Worm (Caenorhabditis elegans): ENCODE data around the gene C07A12.2.

C07A12.2 gene

DNA sequence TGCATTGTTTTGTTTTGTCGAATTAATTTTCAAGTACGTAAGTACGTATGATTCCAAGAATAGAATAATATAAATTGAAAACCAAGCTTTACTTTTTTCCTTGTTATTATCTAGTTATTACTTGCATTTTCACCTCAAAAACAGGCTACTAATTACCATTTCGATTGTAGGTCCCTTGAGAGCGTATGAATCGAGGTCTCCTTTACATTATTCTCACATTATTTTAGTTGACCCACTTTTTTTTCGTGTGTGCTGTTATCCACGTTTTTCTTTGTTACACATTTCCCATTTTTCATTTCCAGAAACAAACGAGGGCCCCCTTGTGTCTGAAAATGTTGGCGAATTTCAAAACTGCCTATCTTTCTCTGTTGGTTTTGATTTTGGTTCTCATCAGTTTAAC, 17.2 kb downstream of the C07A12.2 start, which contains the start of gene C05E11.6:
Gene C05E11.6 (plus strand): TSS at position 301 of the 400 bp plus-strand sequence.
- no peak for TF ChIP-seq tbx-37 (GFP tag; conservative IDR thresholded peaks at IDR 0.05)
- TF ChIP-seq pes-1 (GFP tag; IDR thresholded peaks at IDR 0.05), result no peak
- TF ChIP-seq tra-4 (tag; optimal IDR thresholded peaks at IDR 0.05), result no peak
- no peak for TF ChIP-seq sea-1 (GFP tag; conservative IDR thresholded peaks at IDR 0.05)
- TF ChIP-seq hnd-1 (tag; optimal IDR thresholded peaks at IDR 0.05), result no peak
- TF ChIP-seq scrt-1 (GFP tag; IDR thresholded peaks at IDR 0.05), result no peak
- no peak for TF ChIP-seq hmg-4 (GFP tag; optimal IDR thresholded peaks at IDR 0.05)
- no peak for TF ChIP-seq aly-1 (tag; optimal IDR thresholded peaks at IDR 0.05)
- TF ChIP-seq flt-1 (GFP tag; IDR thresholded peaks at IDR 0.05), result no peak
- TF ChIP-seq tbx-11 (GFP tag; IDR thresholded peaks at IDR 0.05), result no peak
- no peak for TF ChIP-seq B0310.2 (tag; optimal IDR thresholded peaks at IDR 0.05)
- TF ChIP-seq ceh-13 (GFP tag; optimal IDR thresholded peaks at IDR 0.05), result no peak
- TF ChIP-seq ceh-36 (tag; optimal IDR thresholded peaks at IDR 0.05), result no peak
- TF ChIP-seq ets-7 (tag; optimal IDR thresholded peaks at IDR 0.05), result no peak
- no peak for TF ChIP-seq ama-1 (optimal IDR thresholded peaks at IDR 0.05)
- no peak for TF ChIP-seq hmbx-1 (tag; optimal IDR thresholded peaks at IDR 0.05)
- no peak for TF ChIP-seq F13C5.2 (tag; optimal IDR thresholded peaks at IDR 0.05)

ce11 chrX:4562288-4562687, 17.6 kb downstream of the C07A12.2 start:
- no peak for TF ChIP-seq hnd-1 (tag; optimal IDR thresholded peaks at IDR 0.05)
- TF ChIP-seq B0310.2 (tag; optimal IDR thresholded peaks at IDR 0.05), result no peak
- no peak for TF ChIP-seq tbx-11 (GFP tag; IDR thresholded peaks at IDR 0.05)
- TF ChIP-seq tbx-37 (GFP tag; conservative IDR thresholded peaks at IDR 0.05), result no peak
- no peak for TF ChIP-seq pes-1 (GFP tag; IDR thresholded peaks at IDR 0.05)
- TF ChIP-seq aly-1 (tag; optimal IDR thresholded peaks at IDR 0.05), result no peak
- TF ChIP-seq ceh-36 (tag; optimal IDR thresholded peaks at IDR 0.05), result no peak
- no peak for TF ChIP-seq ceh-13 (GFP tag; optimal IDR thresholded peaks at IDR 0.05)
- TF ChIP-seq ama-1 (optimal IDR thresholded peaks at IDR 0.05), result no peak
- no peak for TF ChIP-seq scrt-1 (GFP tag; IDR thresholded peaks at IDR 0.05)
- no peak for TF ChIP-seq flt-1 (GFP tag; IDR thresholded peaks at IDR 0.05)

- TF ChIP-seq pes-1 (GFP tag; IDR thresholded peaks at IDR 0.05), result no peak
- no peak for TF ChIP-seq F13C5.2 (tag; optimal IDR thresholded peaks at IDR 0.05)
- TF ChIP-seq flt-1 (GFP tag; IDR thresholded peaks at IDR 0.05), result no peak
- TF ChIP-seq hmg-4 (GFP tag; optimal IDR thresholded peaks at IDR 0.05), result no peak
Observed at ce11 chrX:4564717-4565316, 20.2 kb downstream of the C07A12.2 start, which contains the start of gene amt-4. amt-4 (plus strand) TSS chrX:4565302.

- TF ChIP-seq tbx-11 (GFP tag; IDR thresholded peaks at IDR 0.05) (no peak), ets-7 (tag; optimal IDR thresholded peaks at IDR 0.05) (no peak)
Observed at ce11 chrX:4567110-4567509, 22.5 kb downstream of the C07A12.2 start.

- TF ChIP-seq F13C5.2 (tag; optimal IDR thresholded peaks at IDR 0.05) (no peak), hmg-4 (GFP tag; optimal IDR thresholded peaks at IDR 0.05) (no peak), scrt-1 (GFP tag; IDR thresholded peaks at IDR 0.05) (no peak), hmbx-1 (tag; optimal IDR thresholded peaks at IDR 0.05) (no peak), tra-4 (tag; optimal IDR thresholded peaks at IDR 0.05) (no peak), ceh-36 (tag; optimal IDR thresholded peaks at IDR 0.05) (no peak), ceh-13 (GFP tag; optimal IDR thresholded peaks at IDR 0.05) (no peak), ama-1 (optimal IDR thresholded peaks at IDR 0.05) (no peak), sea-1 (GFP tag; conservative IDR thresholded peaks at IDR 0.05) (no peak), tbx-37 (GFP tag; conservative IDR thresholded peaks at IDR 0.05) (no peak), pes-1 (GFP tag; IDR thresholded peaks at IDR 0.05) (no peak), flt-1 (GFP tag; IDR thresholded peaks at IDR 0.05) (no peak), tbx-11 (GFP tag; IDR thresholded peaks at IDR 0.05) (no peak), B0310.2 (tag; optimal IDR thresholded peaks at IDR 0.05) (no peak), ets-7 (tag; optimal IDR thresholded peaks at IDR 0.05) (no peak)
Observed at ce11 chrX:4569276-4569675, 24.6 kb downstream of the C07A12.2 start.

DNA sequence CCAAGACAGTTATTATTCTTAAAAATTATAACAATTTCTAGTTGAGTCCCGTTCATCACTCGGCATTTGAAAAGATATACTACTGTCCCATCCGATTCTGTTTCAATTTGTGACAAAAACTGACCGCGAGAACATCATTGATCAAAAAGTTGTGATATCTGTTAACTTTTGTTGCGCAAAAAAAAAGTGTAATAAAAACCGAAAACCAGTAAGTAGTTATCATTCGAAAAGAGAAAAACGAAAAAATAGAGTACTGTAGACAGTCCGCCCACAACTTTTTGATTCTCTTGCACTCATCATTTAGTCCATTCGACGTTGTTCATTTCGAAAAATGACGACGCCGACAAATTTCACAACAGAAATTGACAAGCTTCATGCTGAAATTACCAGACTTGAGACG, 26.5 kb downstream of the C07A12.2 start, which contains the start of gene amt-1:
Gene amt-1 (plus strand): TSS at position 301 of the 400 bp plus-strand sequence.
- TF ChIP-seq tra-4 (tag; optimal IDR thresholded peaks at IDR 0.05) (no peak), tbx-11 (GFP tag; IDR thresholded peaks at IDR 0.05) (no peak), ama-1 (optimal IDR thresholded peaks at IDR 0.05) (no peak), hmg-4 (GFP tag; optimal IDR thresholded peaks at IDR 0.05) (no peak), B0310.2 (tag; optimal IDR thresholded peaks at IDR 0.05) (no peak), sea-1 (GFP tag; conservative IDR thresholded peaks at IDR 0.05) (no peak), pes-1 (GFP tag; IDR thresholded peaks at IDR 0.05) (no peak), ets-7 (tag; optimal IDR thresholded peaks at IDR 0.05) (no peak), scrt-1 (GFP tag; IDR thresholded peaks at IDR 0.05) (no peak), ceh-13 (GFP tag; optimal IDR thresholded peaks at IDR 0.05) (no peak), ceh-36 (tag; optimal IDR thresholded peaks at IDR 0.05) (no peak), flt-1 (GFP tag; IDR thresholded peaks at IDR 0.05) (no peak), hnd-1 (tag; optimal IDR thresholded peaks at IDR 0.05) (no peak), tbx-37 (GFP tag; conservative IDR thresholded peaks at IDR 0.05) (no peak)

DNA sequence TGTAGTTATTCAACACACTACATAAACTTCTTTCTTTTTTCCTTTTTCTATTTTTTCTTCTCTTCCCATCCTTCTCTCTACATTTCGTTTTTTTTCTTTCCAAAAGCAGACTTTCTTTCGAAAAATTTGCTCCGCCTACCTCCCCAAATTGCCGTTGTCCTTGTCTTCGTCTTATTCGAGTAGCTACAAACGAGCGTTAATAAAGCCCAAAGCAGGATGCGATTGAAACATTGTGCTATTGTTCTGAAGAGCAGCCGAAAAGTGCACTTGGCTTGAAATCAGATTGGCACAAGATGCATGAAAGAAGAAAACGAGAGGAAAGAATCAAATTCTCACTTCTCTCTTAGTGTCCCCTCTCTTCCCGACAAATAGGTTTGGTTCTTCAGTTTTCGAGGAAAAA, 30.2 kb downstream of the C07A12.2 start:
- TF ChIP-seq ceh-36 (tag; optimal IDR thresholded peaks at IDR 0.05), result no peak
- TF ChIP-seq flt-1 (GFP tag; IDR thresholded peaks at IDR 0.05), result no peak
- no peak for TF ChIP-seq sea-1 (GFP tag; conservative IDR thresholded peaks at IDR 0.05)
- TF ChIP-seq ets-7 (tag; optimal IDR thresholded peaks at IDR 0.05), result no peak
- no peak for TF ChIP-seq hmg-4 (GFP tag; optimal IDR thresholded peaks at IDR 0.05)
- TF ChIP-seq hnd-1 (tag; optimal IDR thresholded peaks at IDR 0.05), result no peak
- TF ChIP-seq aly-1 (tag; optimal IDR thresholded peaks at IDR 0.05), result no peak
- TF ChIP-seq tbx-37 (GFP tag; conservative IDR thresholded peaks at IDR 0.05), result no peak
- no peak for TF ChIP-seq pes-1 (GFP tag; IDR thresholded peaks at IDR 0.05)
- TF ChIP-seq scrt-1 (GFP tag; IDR thresholded peaks at IDR 0.05), result no peak
- no peak for TF ChIP-seq tra-4 (tag; optimal IDR thresholded peaks at IDR 0.05)
- TF ChIP-seq F13C5.2 (tag; optimal IDR thresholded peaks at IDR 0.05), result no peak
- no peak for TF ChIP-seq B0310.2 (tag; optimal IDR thresholded peaks at IDR 0.05)
- no peak for TF ChIP-seq hmbx-1 (tag; optimal IDR thresholded peaks at IDR 0.05)
- TF ChIP-seq ceh-13 (GFP tag; optimal IDR thresholded peaks at IDR 0.05), result no peak
- TF ChIP-seq tbx-11 (GFP tag; IDR thresholded peaks at IDR 0.05), result no peak
- no peak for TF ChIP-seq ama-1 (optimal IDR thresholded peaks at IDR 0.05)
